Worm (Caenorhabditis elegans) whole organism, L4 larva: ENCODE measurements around the gene jmjd-3.3.

Experiments used
- F49E8.2 ChIP-seq: sonication (generic microtip); optimal IDR thresholded peaks from 2 replicates; lab custom pipeline; 2016; ENCODE audit warnings: missing compliant biosample characterization, mild to moderate bottlenecking, missing genetic modification characterization, borderline replicate concordance
- R02D3.7 ChIP-seq: fragments of 150-350 bp; sonication (generic microtip); optimal IDR thresholded peaks from 3 replicates; lab custom pipeline; 2014; ENCODE audit warnings: missing biosample characterization, missing genetic modification characterization
- Y48G9A.11 ChIP-seq: fragments of 200-800 bp; sonication (Bioruptor generic); IDR thresholded peaks from 2 replicates; pipeline ENCODE4 v1.3.6; 2022; ENCODE audit warnings: missing genetic modification reagents, missing genetic modification characterization, missing compliant biosample characterization
- ZK337.2 ChIP-seq: fragments of 200-800 bp; sonication (Bioruptor generic); IDR thresholded peaks from 2 replicates; pipeline ENCODE4 v1.3.6; 2022; ENCODE audit warnings: missing genetic modification reagents, missing genetic modification characterization, missing compliant biosample characterization
- arid-1 ChIP-seq: fragments of 200-800 bp; sonication (Bioruptor generic); conservative IDR thresholded peaks from 2 replicates; pipeline ENCODE4 v1.3.6; 2022; ENCODE audit warnings: missing genetic modification reagents, missing genetic modification characterization, missing compliant biosample characterization
- attf-4 ChIP-seq: sonication (generic microtip); optimal IDR thresholded peaks from 3 replicates; lab custom pipeline; 2017; ENCODE audit warnings: missing biosample characterization, missing genetic modification characterization
- ceh-20 ChIP-seq: fragments of 200-800 bp; sonication (Bioruptor generic); IDR thresholded peaks from 2 replicates; pipeline ENCODE4 v1.3.6; 2022; ENCODE audit warnings: missing genetic modification reagents, missing genetic modification characterization, missing compliant biosample characterization
- ceh-32 ChIP-seq: sonication (generic microtip); optimal IDR thresholded peaks from 2 replicates; lab custom pipeline; 2016; ENCODE audit warnings: mild to moderate bottlenecking, missing genetic modification characterization, missing compliant biosample characterization; ENCODE audit not compliant: poor library complexity
- ceh-82 ChIP-seq: sonication (generic microtip); optimal IDR thresholded peaks from 2 replicates; lab custom pipeline; 2017; ENCODE audit warnings: missing biosample characterization, missing genetic modification characterization
- ces-1 ChIP-seq: fragments of 150-350 bp; sonication (generic microtip); optimal IDR thresholded peaks from 4 replicates; lab custom pipeline; 2014; ENCODE audit warnings: missing biosample characterization, missing genetic modification reagents, missing genetic modification characterization
- ctbp-1 ChIP-seq: fragments of 200-800 bp; sonication (Bioruptor generic); IDR thresholded peaks from 2 replicates; pipeline ENCODE4 v1.3.6; 2022; ENCODE audit warnings: missing genetic modification reagents, missing genetic modification characterization, missing compliant biosample characterization
- daf-16 ChIP-seq, 3 experiments: sonication (generic microtip); optimal IDR thresholded peaks; 2 replicates each; lab custom pipeline; 2016 to 2017; ENCODE audit warnings: missing genetic modification characterization in 3 of 3, missing genetic modification reagents in 3 of 3, mild to moderate bottlenecking in 2 of 3, missing compliant biosample characterization in 2 of 3, missing biosample characterization in 1 of 3, moderate library complexity in 1 of 3
- daf-8 ChIP-seq: fragments of 200-800 bp; sonication (Bioruptor generic); IDR thresholded peaks from 2 replicates; pipeline ENCODE4 v1.3.6; 2022; ENCODE audit warnings: missing genetic modification characterization, missing compliant biosample characterization
- duxl-1 ChIP-seq: sonication (generic microtip); optimal IDR thresholded peaks from 2 replicates; lab custom pipeline; 2016; ENCODE audit warnings: mild to moderate bottlenecking, missing genetic modification characterization, moderate library complexity, missing compliant biosample characterization; ENCODE audit not compliant: poor library complexity
- dve-1 ChIP-seq: sonication (generic microtip); optimal IDR thresholded peaks from 2 replicates; lab custom pipeline; 2017; ENCODE audit warnings: antibody characterized with exemption, mild to moderate bottlenecking, missing genetic modification characterization, missing compliant biosample characterization; ENCODE audit not compliant: insufficient read depth
- egl-27 ChIP-seq: sonication (generic microtip); optimal IDR thresholded peaks from 3 replicates; lab custom pipeline; 2017; ENCODE audit warnings: missing biosample characterization, missing genetic modification reagents, missing genetic modification characterization
- fkh-10 ChIP-seq: fragments of 150-350 bp; optimal IDR thresholded peaks from 2 replicates; lab custom pipeline; 2014; ENCODE audit warnings: missing biosample characterization, missing genetic modification reagents, missing genetic modification characterization
- fos-1 ChIP-seq: fragments of 150-350 bp; optimal IDR thresholded peaks from 2 replicates; lab custom pipeline; 2014; ENCODE audit warnings: missing biosample characterization, missing genetic modification characterization
- hif-1 ChIP-seq, 2 experiments: sonication (generic microtip); optimal IDR thresholded peaks; 2 replicates each; lab custom pipeline; 2016 to 2017; ENCODE audit warnings: missing compliant biosample characterization in 2 of 2, missing genetic modification characterization in 2 of 2, missing genetic modification reagents in 2 of 2, missing genotype in 2 of 2, mild to moderate bottlenecking in 1 of 2
- hlh-11 ChIP-seq: fragments of 200-800 bp; sonication (Bioruptor generic); optimal IDR thresholded peaks from 2 replicates; lab custom pipeline; 2018; ENCODE audit warnings: mild to moderate bottlenecking, missing genetic modification characterization, missing compliant biosample characterization
- hmg-1.1 ChIP-seq: fragments of 200-800 bp; sonication (Bioruptor generic); IDR thresholded peaks from 2 replicates; pipeline ENCODE4 v1.3.6; 2022; ENCODE audit warnings: missing genetic modification reagents, missing genetic modification characterization, missing compliant biosample characterization
- lim-7 ChIP-seq: fragments of 200-800 bp; sonication (Bioruptor generic); IDR thresholded peaks from 2 replicates; pipeline ENCODE4 v1.3.6; 2022; ENCODE audit warnings: missing genetic modification characterization, missing compliant biosample characterization
- lin-13 ChIP-seq: fragments of 150-350 bp; optimal IDR thresholded peaks from 2 replicates; lab custom pipeline; 2014; ENCODE audit warnings: missing biosample characterization, missing genetic modification reagents, missing genetic modification characterization
- lin-38 ChIP-seq: fragments of 200-800 bp; sonication (Bioruptor generic); IDR thresholded peaks from 2 replicates; pipeline ENCODE4 v1.3.6; 2022; ENCODE audit warnings: missing genetic modification reagents, missing genetic modification characterization, missing compliant biosample characterization
- mdl-1 ChIP-seq, 2 experiments: fragments of 150-350 bp in 1 of 2; sonication (generic microtip) in 1 of 2; optimal IDR thresholded peaks; 2 replicates each; lab custom pipeline; 2014 to 2017; ENCODE audit warnings: missing biosample characterization in 2 of 2, missing genetic modification characterization in 2 of 2
- mes-2 ChIP-seq: sonication (generic microtip); optimal IDR thresholded peaks from 2 replicates; lab custom pipeline; 2016; ENCODE audit warnings: missing genotype, mild to moderate bottlenecking, missing genetic modification characterization, missing compliant biosample characterization; ENCODE audit not compliant: poor library complexity, severe bottlenecking
- mxl-3 ChIP-seq: fragments of 200-800 bp; sonication (Bioruptor generic); optimal IDR thresholded peaks from 2 replicates; lab custom pipeline; 2018; ENCODE audit warnings: mild to moderate bottlenecking, missing genetic modification characterization, missing compliant biosample characterization
- nhr-102 ChIP-seq: sonication (generic microtip); optimal IDR thresholded peaks from 2 replicates; lab custom pipeline; 2016; ENCODE audit warnings: mild to moderate bottlenecking, missing genetic modification characterization, moderate library complexity, missing compliant biosample characterization
- nhr-111 ChIP-seq: fragments of 200-800 bp; sonication (Bioruptor generic); optimal IDR thresholded peaks from 2 replicates; lab custom pipeline; 2018; ENCODE audit warnings: mild to moderate bottlenecking, missing genetic modification characterization, missing compliant biosample characterization
- nhr-237 ChIP-seq: sonication (generic microtip); optimal IDR thresholded peaks from 2 replicates; lab custom pipeline; 2017; ENCODE audit warnings: missing biosample characterization, missing genetic modification characterization
- nhr-28 ChIP-seq: fragments of 150-350 bp; optimal IDR thresholded peaks from 2 replicates; lab custom pipeline; 2014; ENCODE audit warnings: missing biosample characterization, missing genetic modification characterization
- nhr-41 ChIP-seq: fragments of 200-800 bp; sonication (Bioruptor generic); IDR thresholded peaks from 2 replicates; pipeline ENCODE4 v1.3.6; 2022; ENCODE audit warnings: missing genetic modification reagents, missing genetic modification characterization, missing compliant biosample characterization
- nhr-48 ChIP-seq: sonication (generic microtip); optimal IDR thresholded peaks from 2 replicates; lab custom pipeline; 2016; ENCODE audit warnings: mild to moderate bottlenecking, missing genetic modification characterization, missing compliant biosample characterization
- pha-4 ChIP-seq, 2 experiments: fragments of 150-350 bp in 1 of 2; fragments of 200-800 bp in 1 of 2; sonication (Bioruptor generic) in 1 of 2; IDR thresholded peaks in 1 of 2; optimal IDR thresholded peaks in 1 of 2; 2 replicates each; pipeline versions ENCODE4 v1.3.6 to Lab custom; 2014 to 2022; ENCODE audit warnings: missing genetic modification characterization in 2 of 2, missing genetic modification reagents in 2 of 2, missing biosample characterization in 1 of 2, missing compliant biosample characterization in 1 of 2
- php-3 ChIP-seq: fragments of 200-800 bp; sonication (Bioruptor generic); IDR thresholded peaks from 2 replicates; pipeline ENCODE4 v1.3.6; 2022; ENCODE audit warnings: missing genetic modification reagents, missing genetic modification characterization, missing compliant biosample characterization
- pqm-1 ChIP-seq: sonication (generic microtip); optimal IDR thresholded peaks from 2 replicates; lab custom pipeline; 2017; ENCODE audit warnings: missing biosample characterization, missing genetic modification characterization
- set-16 ChIP-seq: fragments of 200-800 bp; sonication (Bioruptor generic); IDR thresholded peaks from 2 replicates; pipeline ENCODE4 v1.3.6; 2022; ENCODE audit warnings: missing genetic modification reagents, missing genetic modification characterization, missing compliant biosample characterization
- tag-97 ChIP-seq: fragments of 200-800 bp; sonication (Bioruptor generic); IDR thresholded peaks from 2 replicates; pipeline ENCODE4 v1.3.6; 2022; ENCODE audit warnings: missing genetic modification characterization, missing compliant biosample characterization
- tra-1 ChIP-seq: fragments of 200-800 bp; sonication (Bioruptor generic); IDR thresholded peaks from 2 replicates; pipeline ENCODE4 v1.3.6; 2022; ENCODE audit warnings: missing genetic modification reagents, missing genetic modification characterization, missing compliant biosample characterization
- zfp-3 ChIP-seq: fragments of 200-800 bp; sonication (Bioruptor generic); conservative IDR thresholded peaks from 2 replicates; pipeline ENCODE4 v1.3.6; 2022; ENCODE audit warnings: missing genetic modification reagents, missing genetic modification characterization, missing compliant biosample characterization
- zip-11 ChIP-seq: fragments of 200-800 bp; sonication (Bioruptor generic); IDR thresholded peaks from 2 replicates; pipeline ENCODE4 v1.3.6; 2022; ENCODE audit warnings: missing genetic modification characterization, missing compliant biosample characterization

jmjd-3.3 gene

DNA sequence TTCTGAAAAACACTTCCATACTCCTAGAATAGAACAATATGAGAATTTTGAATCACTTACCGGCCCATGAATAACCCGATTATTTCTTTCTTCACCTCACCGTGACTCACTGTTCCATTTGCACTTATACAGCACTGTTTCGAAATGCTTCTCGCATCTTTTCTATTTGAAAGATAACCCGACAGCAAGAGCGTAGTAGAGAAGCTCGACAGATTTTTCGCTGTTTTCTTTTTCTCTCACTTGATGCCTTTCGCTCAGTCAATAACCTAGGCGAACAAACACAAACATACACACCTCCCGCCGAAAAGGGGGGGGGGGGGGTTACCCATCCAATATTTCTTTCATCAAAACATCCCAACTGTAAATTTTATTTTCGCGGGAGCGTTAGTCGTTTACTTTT lies 34.9 kb upstream of the jmjd-3.3 start (continued):
- no peak for TF ChIP-seq fos-1
- TF ChIP-seq hmg-1.1 (GFP tag; lab: Robert Waterston, UW), result 0 out of 2 replicates have a peak, but pooled peaks have one; percentile 25
- peak; percentile 36 for TF ChIP-seq mes-2 (tag; lab: Kevin White, UChicago)
- TF ChIP-seq R02D3.7 (tag; lab: Kevin White, UChicago), result no peak
- no peak for TF ChIP-seq nhr-48 (tag; lab: Kevin White, UChicago)
- TF ChIP-seq php-3 (GFP tag; lab: Robert Waterston, UW), result no peak
- TF ChIP-seq hlh-11 (tag; lab: Kevin White, UChicago), result peak; percentile 52
- TF ChIP-seq lin-13, result no peak
- TF ChIP-seq ceh-32, result no peak
- no peak for TF ChIP-seq nhr-111 (GFP tag; lab: Kevin White, UChicago)
- no peak for TF ChIP-seq tag-97 (GFP tag; lab: Robert Waterston, UW)
- no peak for TF ChIP-seq zip-11 (GFP tag; lab: Robert Waterston, UW)
- no peak for TF ChIP-seq lin-38 (GFP tag; lab: Robert Waterston, UW)
- TF ChIP-seq mdl-1 (tag; optimal IDR thresholded peaks at IDR 0.05; lab: Kevin White, UChicago), result peak in 1 of 2 experiments; percentile 0
- no peak for TF ChIP-seq fkh-10 (GFP tag; lab: Kevin White, UChicago)
- no peak for TF ChIP-seq duxl-1 (tag; lab: Kevin White, UChicago)
- no peak for TF ChIP-seq zfp-3
- TF ChIP-seq nhr-41 (GFP tag; lab: Robert Waterston, UW), result no peak
- TF ChIP-seq pha-4 (GFP tag; IDR thresholded peaks at IDR 0.05; lab: Robert Waterston, UW), result no peak
- peak; percentile 64 for TF ChIP-seq pha-4 (tag; optimal IDR thresholded peaks at IDR 0.05; lab: Kevin White, UChicago)
- no peak for TF ChIP-seq lim-7
- TF ChIP-seq, all 104 proteins: peak for 14

DNA sequence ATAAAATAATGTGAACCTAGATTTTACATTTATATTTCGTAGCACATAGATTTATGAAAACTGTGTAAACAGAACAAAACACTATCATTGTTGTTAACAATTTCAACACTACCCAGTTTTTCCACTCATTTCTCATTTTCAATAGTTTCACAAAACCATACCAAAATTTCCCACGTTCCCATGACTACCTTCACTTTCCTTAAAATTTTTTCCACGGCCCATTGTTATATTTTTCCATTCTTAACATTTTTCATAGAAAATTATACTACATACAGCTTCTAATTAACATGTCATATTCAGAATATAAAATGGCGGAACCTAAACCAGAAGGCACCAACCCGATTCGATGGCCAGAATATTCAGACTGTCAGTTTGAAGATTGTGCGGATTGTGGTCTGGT lies 34.4 kb upstream of the jmjd-3.3 start, which contains the start of gene F02C12.1:
Gene F02C12.1, plus strand, starts transcription at position 301 of the 400 bp plus-strand sequence.
- no peak for TF ChIP-seq nhr-102
- no peak for TF ChIP-seq mdl-1 (tag; optimal IDR thresholded peaks at IDR 0.05; lab: Kevin White, UChicago)

DNA sequence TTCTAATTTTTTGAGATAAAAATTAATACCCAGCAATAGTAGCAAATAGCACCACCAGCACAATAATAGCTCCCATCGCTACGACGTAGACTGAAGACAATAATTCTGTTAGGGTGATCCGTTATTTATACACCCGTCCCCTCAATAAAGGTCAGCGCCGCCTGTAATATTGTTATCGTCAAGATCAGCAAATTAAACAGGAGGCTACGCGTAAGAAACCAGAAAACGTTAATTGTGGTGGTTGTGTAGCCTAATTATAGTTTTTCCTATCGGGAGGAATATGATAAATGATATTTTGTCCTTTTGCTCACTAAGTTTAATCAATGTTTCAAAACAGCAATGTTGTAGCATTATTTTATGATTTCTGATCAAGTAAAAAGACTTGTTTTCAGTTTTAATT lies 26.7 kb upstream of the jmjd-3.3 start, which contains the start of the genes cyp-13B1 and C29F7.1:
Gene cyp-13B1, minus strand, starts transcription at position 101 of the 400 bp plus-strand sequence.
Gene C29F7.1, plus strand, starts transcription at position 394 of the 400 bp plus-strand sequence.
- no peak for TF ChIP-seq nhr-237
- TF ChIP-seq ctbp-1 (GFP tag; lab: Robert Waterston, UW), result no peak
- TF ChIP-seq nhr-28 (tag; lab: Kevin White, UChicago), result peak; percentile 78
- TF ChIP-seq daf-16 (GFP tag; optimal IDR thresholded peaks at IDR 0.05; lab: Kevin White, UChicago), result no peak
- peak; percentile 36 for TF ChIP-seq daf-16 (tag; optimal IDR thresholded peaks at IDR 0.05; lab: Kevin White, UChicago)
- peak; percentile 18 for TF ChIP-seq hlh-11 (tag; lab: Kevin White, UChicago)
- TF ChIP-seq F49E8.2 (tag; lab: Kevin White, UChicago), result no peak
- TF ChIP-seq ces-1, result no peak
- TF ChIP-seq dve-1 (tag; lab: Kevin White, UChicago), result peak; percentile 15

DNA sequence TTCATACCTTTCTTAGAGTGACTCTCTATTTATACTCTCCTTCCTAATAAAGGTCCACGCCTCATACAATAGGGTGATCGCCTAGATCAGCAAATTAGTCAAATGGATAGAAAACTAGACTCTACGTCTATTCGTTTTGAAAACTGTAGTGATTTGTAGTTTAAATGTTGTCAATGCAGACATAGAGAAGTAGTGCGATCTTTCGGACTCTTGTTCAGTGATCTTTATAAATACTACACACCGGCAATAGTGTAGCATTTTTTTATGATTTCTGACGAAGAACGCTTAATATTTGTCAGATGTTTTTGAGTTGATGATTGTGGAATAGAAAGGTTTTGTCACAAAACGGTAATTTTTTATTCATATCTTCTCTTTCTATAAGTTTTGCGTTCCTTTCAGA lies 24.9 kb upstream of the jmjd-3.3 start:
- TF ChIP-seq dve-1 (tag; lab: Kevin White, UChicago), result peak; percentile 5
- no peak for TF ChIP-seq hif-1 (tag; optimal IDR thresholded peaks at IDR 0.05; lab: Kevin White, UChicago)
- TF ChIP-seq attf-4 (tag; lab: Kevin White, UChicago), result no peak
- TF ChIP-seq nhr-28 (tag; lab: Kevin White, UChicago), result peak; percentile 67

DNA sequence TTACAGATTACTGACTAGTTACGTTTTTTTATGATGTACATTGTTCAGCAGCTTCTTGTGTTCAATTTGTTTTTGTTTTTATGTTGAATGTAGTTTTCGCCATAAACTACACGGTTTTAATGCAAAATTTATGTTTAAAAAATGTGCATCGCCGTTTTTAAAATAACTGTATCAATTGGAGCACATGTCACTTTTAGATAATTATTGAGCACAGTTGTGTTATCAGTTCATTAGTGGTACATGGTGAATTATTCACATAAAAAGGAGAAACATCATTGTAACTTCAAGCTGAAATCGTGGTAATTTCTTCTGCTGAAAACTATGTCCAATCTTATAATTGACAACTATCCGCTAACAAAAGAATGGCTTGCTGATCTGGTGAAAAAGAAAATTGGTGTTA lies 23.9 kb upstream of the jmjd-3.3 start:
- TF ChIP-seq daf-8 (GFP tag; lab: Robert Waterston, UW) (no peak), arid-1 (no peak), tra-1 (no peak), ZK337.2 (no peak), mxl-3 (GFP tag; lab: Kevin White, UChicago) (no peak), lin-38 (GFP tag; lab: Robert Waterston, UW) (no peak), lin-13 (no peak), Y48G9A.11 (no peak), egl-27 (no peak), ceh-82 (no peak), mes-2 (tag; lab: Kevin White, UChicago) (no peak), ceh-20 (GFP tag; lab: Robert Waterston, UW) (no peak), set-16 (no peak), dve-1 (tag; lab: Kevin White, UChicago) (peak; percentile 18), pqm-1 (tag; lab: Kevin White, UChicago) (peak; percentile 66)
